Fruit fly (Drosophila melanogaster) whole organism, embryonic: Measurements from ENCODE around the gene CG31804.

Source experiments
- Aef1 ChIP-seq: fragments of 200-800 bp; sonication (Bioruptor generic); IDR thresholded peaks from 3 replicates; pipeline ENCODE4 v1.3.6; 2022; ENCODE audit warnings: missing biosample characterization, missing genetic modification characterization
- Antp ChIP-seq: fragments of 200-800 bp; sonication (Bioruptor generic); optimal IDR thresholded peaks from 3 replicates; lab custom pipeline; 2016; ENCODE audit warnings: missing biosample characterization, missing genetic modification characterization
- CG10267 ChIP-seq: fragments of 200-800 bp; sonication (Bioruptor generic); optimal IDR thresholded peaks from 2 replicates; lab custom pipeline; 2018; ENCODE audit warnings: missing biosample characterization, mild to moderate bottlenecking, missing genetic modification characterization, moderate library complexity
- CG15073 ChIP-seq: fragments of 200-800 bp; sonication (Bioruptor generic); optimal IDR thresholded peaks from 2 replicates; lab custom pipeline; 2016; ENCODE audit warnings: missing biosample characterization, missing genetic modification characterization
- CG1529 ChIP-seq: fragments of 200-800 bp; sonication (Bioruptor generic); optimal IDR thresholded peaks from 3 replicates; lab custom pipeline; 2018; ENCODE audit warnings: missing biosample characterization, missing genetic modification characterization
- CG17612 ChIP-seq: fragments of 200-800 bp; sonication (Bioruptor generic); IDR thresholded peaks from 2 replicates; pipeline ENCODE4 v1.3.6; 2022; ENCODE audit warnings: missing biosample characterization, missing genetic modification characterization
- CG18011 ChIP-seq: fragments of 200-800 bp; sonication (Bioruptor generic); optimal IDR thresholded peaks from 2 replicates; lab custom pipeline; 2017; ENCODE audit warnings: missing biosample characterization, missing genetic modification characterization, mild to moderate bottlenecking, moderate library complexity, missing genotype
- CG2678 ChIP-seq: fragments of 200-800 bp; sonication (Bioruptor generic); optimal IDR thresholded peaks from 3 replicates; lab custom pipeline; 2019; ENCODE audit warnings: missing biosample characterization, mild to moderate bottlenecking, missing genetic modification characterization, moderate library complexity
- CG2712 ChIP-seq: fragments of 200-800 bp; optimal IDR thresholded peaks from 3 replicates; lab custom pipeline; 2019; ENCODE audit warnings: missing biosample characterization, mild to moderate bottlenecking, missing genetic modification characterization, moderate library complexity
- CG34224 ChIP-seq: fragments of 200-800 bp; sonication (Bioruptor generic); IDR thresholded peaks from 3 replicates; pipeline ENCODE4 v1.3.6; 2022; ENCODE audit warnings: missing biosample characterization, missing genetic modification characterization; ENCODE audit not compliant: partially characterized antibody
- CG34376 ChIP-seq: fragments of 200-800 bp; sonication (Bioruptor generic); optimal IDR thresholded peaks from 2 replicates; lab custom pipeline; 2018; ENCODE audit warnings: missing biosample characterization, mild to moderate bottlenecking, missing genetic modification characterization
- CG4617 ChIP-seq: fragments of 200-800 bp; sonication (Bioruptor generic); optimal IDR thresholded peaks from 3 replicates; lab custom pipeline; 2016; ENCODE audit warnings: missing biosample characterization, missing genetic modification characterization, borderline replicate concordance
- CG6854 ChIP-seq: fragments of 200-800 bp; sonication (Bioruptor generic); optimal IDR thresholded peaks from 3 replicates; lab custom pipeline; 2017; ENCODE audit warnings: missing biosample characterization, mild to moderate bottlenecking, missing genetic modification characterization
- CG7372 ChIP-seq: fragments of 200-800 bp; sonication (Bioruptor generic); IDR thresholded peaks from 2 replicates; pipeline ENCODE4 v1.3.6; 2022; ENCODE audit warnings: missing biosample characterization, missing genetic modification characterization
- CG8359 ChIP-seq: fragments of 200-800 bp; sonication (Bioruptor generic); optimal IDR thresholded peaks from 2 replicates; lab custom pipeline; 2017; ENCODE audit warnings: missing biosample characterization, mild to moderate bottlenecking, missing genetic modification characterization, borderline replicate concordance
- CG9727 ChIP-seq: fragments of 200-800 bp; sonication (Bioruptor generic); optimal IDR thresholded peaks from 3 replicates; lab custom pipeline; 2017; ENCODE audit warnings: missing biosample characterization, mild to moderate bottlenecking, missing genetic modification characterization
- CG9817 ChIP-seq: fragments of 200-800 bp; sonication (Bioruptor generic); optimal IDR thresholded peaks from 2 replicates; lab custom pipeline; 2018; ENCODE audit warnings: missing biosample characterization, mild to moderate bottlenecking, missing genetic modification characterization, moderate library complexity
- Doc2 ChIP-seq: fragments of 200-800 bp; sonication (Bioruptor generic); IDR thresholded peaks from 2 replicates; pipeline ENCODE4 v1.3.6; 2022; ENCODE audit warnings: missing biosample characterization, missing genetic modification characterization
- H2.0 ChIP-seq: fragments of 200-800 bp; sonication (Bioruptor generic); IDR thresholded peaks from 2 replicates; pipeline ENCODE4 v1.3.6; 2022; ENCODE audit warnings: missing biosample characterization, missing genetic modification characterization
- Hand ChIP-seq: fragments of 200-800 bp; sonication (Bioruptor generic); optimal IDR thresholded peaks from 2 replicates; lab custom pipeline; 2017; ENCODE audit warnings: mild to moderate bottlenecking, missing biosample characterization, missing genetic modification reagents, missing genetic modification characterization
- Kr ChIP-seq: fragments of 200-800 bp; sonication (Bioruptor generic); optimal IDR thresholded peaks from 2 replicates; lab custom pipeline; 2017; ENCODE audit warnings: missing biosample characterization, mild to moderate bottlenecking, missing genetic modification characterization
- MTF-1 ChIP-seq: fragments of 200-800 bp; sonication (Bioruptor generic); optimal IDR thresholded peaks from 2 replicates; lab custom pipeline; 2018; ENCODE audit warnings: missing biosample characterization, mild to moderate bottlenecking, missing genetic modification characterization, borderline replicate concordance
- Rx ChIP-seq: fragments of 200-800 bp; sonication (Bioruptor generic); IDR thresholded peaks from 2 replicates; pipeline ENCODE4 v1.3.6; 2022; ENCODE audit warnings: missing biosample characterization, missing genetic modification characterization
- Sox100B ChIP-seq: fragments of 200-800 bp; sonication (Bioruptor generic); optimal IDR thresholded peaks from 3 replicates; lab custom pipeline; 2018; ENCODE audit warnings: missing biosample characterization, mild to moderate bottlenecking, missing genetic modification characterization
- Sry-δ ChIP-seq: fragments of 200-800 bp; sonication (Bioruptor generic); optimal IDR thresholded peaks from 2 replicates; lab custom pipeline; 2016; ENCODE audit warnings: missing biosample characterization, missing genetic modification characterization
- Trl ChIP-seq, 3 experiments: fragments of >200 bp in 2 of 3; fragments of 200-800 bp in 1 of 3; sonication (Bioruptor generic) in 1 of 3; optimal IDR thresholded peaks; 2 replicates in 1 of 3; 3 replicates in 2 of 3; lab custom pipeline; 2016 to 2017; ENCODE audit warnings: missing biosample characterization in 1 of 3, missing genetic modification characterization in 1 of 3
- Xrp1 ChIP-seq: fragments of 200-800 bp; sonication (Bioruptor generic); IDR thresholded peaks from 2 replicates; pipeline ENCODE4 v1.3.6; 2022; ENCODE audit warnings: missing biosample characterization, missing genetic modification characterization
- ab ChIP-seq: fragments of 200-800 bp; sonication (Bioruptor generic); optimal IDR thresholded peaks from 2 replicates; lab custom pipeline; 2016; ENCODE audit warnings: missing biosample characterization, missing genetic modification characterization
- abd-A ChIP-seq: fragments of 200-800 bp; sonication (Bioruptor generic); optimal IDR thresholded peaks from 3 replicates; lab custom pipeline; 2019; ENCODE audit warnings: missing biosample characterization, mild to moderate bottlenecking, missing genetic modification characterization, moderate library complexity
- bab2 ChIP-seq: fragments of 200-800 bp; sonication (Bioruptor generic); optimal IDR thresholded peaks from 2 replicates; lab custom pipeline; 2016; ENCODE audit warnings: missing biosample characterization, missing genetic modification characterization
- bbx ChIP-seq: fragments of 200-800 bp; sonication (Bioruptor generic); IDR thresholded peaks from 2 replicates; pipeline ENCODE4 v1.3.6; 2022; ENCODE audit warnings: missing biosample characterization, missing genetic modification characterization; ENCODE audit not compliant: partially characterized antibody
- cato ChIP-seq: fragments of 200-800 bp; sonication (Bioruptor generic); optimal IDR thresholded peaks from 2 replicates; lab custom pipeline; 2016; ENCODE audit warnings: missing biosample characterization, missing genetic modification characterization, borderline replicate concordance
- ems ChIP-seq: fragments of 200-800 bp; sonication (Bioruptor generic); optimal IDR thresholded peaks from 3 replicates; lab custom pipeline; 2016; ENCODE audit warnings: missing biosample characterization, missing genetic modification characterization
- ewg ChIP-seq: fragments of 200-800 bp; sonication (Bioruptor generic); optimal IDR thresholded peaks from 3 replicates; lab custom pipeline; 2017; ENCODE audit warnings: mild to moderate bottlenecking, missing biosample characterization, missing genetic modification reagents, missing genetic modification characterization
- gsb ChIP-seq: fragments of 200-800 bp; sonication (Bioruptor generic); IDR thresholded peaks from 2 replicates; pipeline ENCODE4 v1.3.6; 2022; ENCODE audit warnings: missing biosample characterization, missing genetic modification characterization
- ind ChIP-seq: fragments of 200-800 bp; sonication (Bioruptor generic); optimal IDR thresholded peaks from 3 replicates; lab custom pipeline; 2016; ENCODE audit warnings: missing biosample characterization, missing genetic modification characterization
- lab ChIP-seq: fragments of 200-800 bp; sonication (Bioruptor generic); optimal IDR thresholded peaks from 3 replicates; lab custom pipeline; 2017; ENCODE audit warnings: missing biosample characterization, missing genetic modification characterization, mild to moderate bottlenecking, moderate library complexity, missing genetic modification reagents
- nerfin-2 ChIP-seq: fragments of 200-800 bp; sonication (Bioruptor generic); IDR thresholded peaks from 2 replicates; pipeline ENCODE4 v1.3.6; 2022; ENCODE audit warnings: missing biosample characterization, missing genetic modification characterization; ENCODE audit not compliant: partially characterized antibody
- org-1 ChIP-seq: fragments of 200-800 bp; sonication (Bioruptor generic); optimal IDR thresholded peaks from 2 replicates; lab custom pipeline; 2017; ENCODE audit warnings: missing biosample characterization, missing genetic modification characterization
- pfk ChIP-seq: fragments of 200-800 bp; sonication (Bioruptor generic); optimal IDR thresholded peaks from 2 replicates; lab custom pipeline; 2018; ENCODE audit warnings: missing biosample characterization, mild to moderate bottlenecking, missing genetic modification characterization, moderate library complexity
- pho ChIP-seq: fragments of 200-800 bp; sonication (Bioruptor generic); optimal IDR thresholded peaks from 2 replicates; lab custom pipeline; 2016; ENCODE audit warnings: missing biosample characterization, missing genetic modification characterization
- pita ChIP-seq: fragments of 200-800 bp; sonication (Bioruptor generic); optimal IDR thresholded peaks from 2 replicates; lab custom pipeline; 2017; ENCODE audit warnings: missing biosample characterization, mild to moderate bottlenecking, missing genetic modification characterization
- ro ChIP-seq: fragments of 200-800 bp; sonication (Bioruptor generic); IDR thresholded peaks from 2 replicates; pipeline ENCODE4 v1.3.6; 2022; ENCODE audit warnings: missing biosample characterization, missing genetic modification characterization
- so ChIP-seq: fragments of 200-800 bp; sonication (Bioruptor generic); IDR thresholded peaks from 3 replicates; pipeline ENCODE4 v1.3.6; 2022; ENCODE audit warnings: missing biosample characterization, missing genetic modification characterization
- sqz ChIP-seq: fragments of 200-800 bp; sonication (Bioruptor generic); optimal IDR thresholded peaks from 3 replicates; lab custom pipeline; 2018; ENCODE audit warnings: missing biosample characterization, mild to moderate bottlenecking, missing genetic modification characterization
- sr ChIP-seq: fragments of 200-800 bp; sonication (Bioruptor generic); IDR thresholded peaks from 3 replicates; pipeline ENCODE4 v1.3.6; 2022; ENCODE audit warnings: missing biosample characterization, missing genetic modification characterization
- tap ChIP-seq: fragments of 200-800 bp; optimal IDR thresholded peaks from 3 replicates; lab custom pipeline; 2019; ENCODE audit warnings: missing biosample characterization, mild to moderate bottlenecking, missing genetic modification characterization, moderate library complexity
- unc-4 ChIP-seq: fragments of 200-800 bp; sonication (Bioruptor generic); IDR thresholded peaks from 2 replicates; pipeline ENCODE4 v1.3.6; 2022; ENCODE audit warnings: missing biosample characterization, missing genetic modification characterization; ENCODE audit not compliant: partially characterized antibody

Gene CG31804

dm6 chr2L:17384331-17385220, 21.3 kb downstream of the CG31804 start, which contains the start of gene CLIP-190 (continued):
- TF ChIP-seq Antp (peak; percentile 39), Sry-δ (peak; percentile 93), pfk (GFP tag; lab: Kevin White, UChicago) (no peak), ab (GFP tag; lab: Kevin White, UChicago) (no peak), Doc2 (GFP tag; lab: Robert Waterston, UW) (no peak), H2.0 (GFP tag; lab: Robert Waterston, UW) (no peak), unc-4 (GFP tag; lab: Robert Waterston, UW) (peak; percentile 64), CG9817 (tag; lab: Kevin White, UChicago) (no peak), ewg (GFP tag; lab: Kevin White, UChicago) (no peak), CG18011 (GFP tag; lab: Kevin White, UChicago) (no peak), CG6854 (GFP tag; lab: Kevin White, UChicago) (no peak), abd-A (tag; lab: Kevin White, UChicago) (no peak), cato (GFP tag; lab: Kevin White, UChicago) (no peak), CG9727 (no peak), CG2678 (tag; lab: Kevin White, UChicago) (no peak), MTF-1 (GFP tag; lab: Kevin White, UChicago) (no peak), lab (GFP tag; lab: Kevin White, UChicago) (no peak), pita (GFP tag; lab: Kevin White, UChicago) (no peak), CG2712 (no peak), Trl (optimal IDR thresholded peaks at IDR 0.05; lab: Kevin White, UChicago) (no peak), Trl (GFP tag; optimal IDR thresholded peaks at IDR 0.05; lab: Kevin White, UChicago) (peak; percentile 9), tap (tag; lab: Kevin White, UChicago) (no peak), CG8359 (GFP tag; lab: Kevin White, UChicago) (no peak), CG1529 (GFP tag; lab: Kevin White, UChicago) (no peak), nerfin-2 (peak; percentile 28), CG7372 (GFP tag; lab: Robert Waterston, UW) (no peak), sr (GFP tag; lab: Robert Waterston, UW) (no peak), ind (GFP tag; lab: Kevin White, UChicago) (peak; percentile 15), CG34224 (GFP tag; lab: Robert Waterston, UW) (peak; percentile 50; the same call in 2 of the 3 replicates), ro (GFP tag; lab: Robert Waterston, UW) (no peak), CG4617 (peak; percentile 71), CG10267 (tag; lab: Kevin White, UChicago) (no peak), org-1 (GFP tag; lab: Kevin White, UChicago) (no peak), Rx (GFP tag; lab: Robert Waterston, UW) (no peak), sqz (GFP tag; lab: Kevin White, UChicago) (no peak), Xrp1 (GFP tag; lab: Robert Waterston, UW) (no peak), Kr (GFP tag; lab: Kevin White, UChicago) (no peak), CG17612 (GFP tag; lab: Robert Waterston, UW) (no peak), CG34376 (GFP tag; lab: Kevin White, UChicago) (no peak), ems (GFP tag; lab: Kevin White, UChicago) (no peak), so (GFP tag; lab: Robert Waterston, UW) (no peak), CG15073 (GFP tag; lab: Kevin White, UChicago) (no peak), pho (GFP tag; lab: Kevin White, UChicago) (peak; percentile 30), Hand (GFP tag; lab: Kevin White, UChicago) (no peak), bab2 (GFP tag; lab: Kevin White, UChicago) (no peak), gsb (GFP tag; lab: Robert Waterston, UW) (no peak), Sox100B (no peak), Aef1 (peak; percentile 89), bbx (GFP tag; lab: Robert Waterston, UW) (peak; percentile 81)
